Worm (Caenorhabditis elegans): Measurements from ENCODE around the gene hsp-17.

ce11 chrV:8375419-8375818 lies 10.3 kb downstream of the hsp-17 start, which contains the start of gene F38E1.10:
- TF ChIP-seq lir-3 (tag; optimal IDR thresholded peaks at IDR 0.05; ENCODE audit: poor library complexity) (no peak), jun-1 (tag; optimal IDR thresholded peaks at IDR 0.05) (no peak), nhr-11 (tag; optimal IDR thresholded peaks at IDR 0.05) (no peak), aly-2 (tag; optimal IDR thresholded peaks at IDR 0.05) (no peak), lin-35 (GFP tag; optimal IDR thresholded peaks at IDR 0.05) (no peak), unc-62 (GFP tag; optimal IDR thresholded peaks at IDR 0.05) (no peak), ceh-82 (tag; optimal IDR thresholded peaks at IDR 0.05) (no peak)
